Fruit fly (Drosophila melanogaster) Kc167 (cell line): ENCODE measurements around the gene CG33253.

ENCODE experiments used
- insv ChIP-seq: fragments of >200 bp; optimal IDR thresholded peaks from 3 replicates; lab custom pipeline; 2018; ENCODE audit warnings: missing external identifiers
- psq ChIP-seq: fragments of >200 bp; optimal IDR thresholded peaks from 2 replicates; lab custom pipeline; 2017; ENCODE audit warnings: missing external identifiers

DNA sequence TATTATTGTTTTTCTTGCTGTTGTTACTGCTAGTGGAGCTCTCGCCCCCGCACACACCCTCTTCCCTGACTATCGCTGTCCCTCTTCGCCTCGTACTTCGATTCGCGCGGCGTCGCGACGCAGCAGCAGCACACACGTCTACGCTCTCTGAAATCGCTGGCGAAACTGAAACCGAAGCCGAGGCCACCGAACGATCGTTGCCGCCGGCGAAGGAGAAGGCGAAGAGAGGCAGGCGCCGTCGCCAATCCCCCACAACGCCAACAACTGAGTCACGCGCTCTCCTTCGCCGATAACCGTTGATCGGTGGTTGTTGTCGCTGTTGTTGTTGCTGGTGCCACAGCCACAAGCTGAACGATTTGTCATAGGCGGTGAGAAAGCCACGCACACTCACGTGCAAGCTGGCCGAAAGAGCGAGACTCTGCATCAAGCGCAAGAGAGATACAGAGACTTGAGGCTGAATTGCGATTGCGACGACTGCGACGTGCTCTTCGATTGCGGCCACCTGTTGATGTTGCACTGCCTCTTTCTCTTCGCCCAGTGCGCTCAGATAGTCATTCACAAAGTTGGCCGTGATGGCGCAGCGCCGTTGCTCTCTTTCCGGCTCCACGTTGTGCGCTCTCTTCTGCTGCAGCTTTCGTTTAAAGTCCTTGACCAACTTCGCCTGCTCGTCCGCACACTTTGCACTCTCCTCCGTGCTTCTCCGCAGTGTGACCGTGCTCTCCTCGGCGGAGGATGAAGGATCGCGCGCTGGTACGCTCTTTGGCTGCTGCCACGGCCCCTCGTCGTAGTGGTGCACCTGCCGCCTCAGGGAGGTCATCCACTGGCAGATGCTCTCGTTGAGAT, 29.7 kb upstream of the CG33253 start:
- no peak for TF ChIP-seq psq (lab: Kevin White, UChicago)
- TF ChIP-seq insv (lab: Kevin White, UChicago) = no peak
